Fruit fly (Drosophila melanogaster): ENCODE measurements around the gene CG17261.

The CG17261 gene

dm6 chr2L:3003399-3003798, 39.0 kb upstream of the CG17261 start (continued):
- TF ChIP-seq CG15601 (tag; optimal IDR thresholded peaks at IDR 0.05) = peak; percentile 64
- TF ChIP-seq vnd (GFP tag; IDR thresholded peaks at IDR 0.05; ENCODE audit: partially characterized antibody) = no peak
- TF ChIP-seq sna (GFP tag; IDR thresholded peaks at IDR 0.05; ENCODE audit: partially characterized antibody) = no peak
- TF ChIP-seq p53 (GFP tag; optimal IDR thresholded peaks at IDR 0.05) = no peak
- no peak for TF ChIP-seq Nf-YC (tag; optimal IDR thresholded peaks at IDR 0.05)
- TF ChIP-seq ftz-f1 (GFP tag; optimal IDR thresholded peaks at IDR 0.05) = no peak
- TF ChIP-seq CG4707 (GFP tag; optimal IDR thresholded peaks at IDR 0.05) = peak; percentile 70
- no peak for TF ChIP-seq fd102C (GFP tag; optimal IDR thresholded peaks at IDR 0.05)
- TF ChIP-seq sc (optimal IDR thresholded peaks at IDR 0.05) = no peak
- peak; percentile 8 for TF ChIP-seq sc (GFP tag; optimal IDR thresholded peaks at IDR 0.05)
- TF ChIP-seq CG33213 (GFP tag; optimal IDR thresholded peaks at IDR 0.05) = no peak
- TF ChIP-seq CG3847 (GFP tag; IDR thresholded peaks at IDR 0.05) = no peak
- no peak for TF ChIP-seq CG8290 (GFP tag; optimal IDR thresholded peaks at IDR 0.05)
- peak in 1 of 2 experiments; percentile 61 for TF ChIP-seq CG8290 (tag; optimal IDR thresholded peaks at IDR 0.05)
- no peak for TF ChIP-seq B-H2 (GFP tag; optimal IDR thresholded peaks at IDR 0.05)
- TF ChIP-seq Med (GFP tag) = peak; percentile 80
- TF ChIP-seq Mad (GFP tag; optimal IDR thresholded peaks at IDR 0.05) = no peak
- TF ChIP-seq CG17568 (GFP tag; optimal IDR thresholded peaks at IDR 0.05) = peak; percentile 40
- TF ChIP-seq CG17361 (GFP tag; IDR thresholded peaks at IDR 0.05) = peak; percentile 67; the same call in 2 of the 3 replicates
- no peak for TF ChIP-seq CG17912 (GFP tag; optimal IDR thresholded peaks at IDR 0.05)
- no peak for TF ChIP-seq knrl (GFP tag; IDR thresholded peaks at IDR 0.05; ENCODE audit: partially characterized antibody)
- TF ChIP-seq tup (GFP tag; optimal IDR thresholded peaks at IDR 0.05) = no peak
- peak; percentile 68 for TF ChIP-seq Ptx1 (GFP tag; IDR thresholded peaks at IDR 0.05)
- peak; percentile 71 for TF ChIP-seq CG8388 (GFP tag; optimal IDR thresholded peaks at IDR 0.05)
- TF ChIP-seq CG7271 (tag; optimal IDR thresholded peaks at IDR 0.05) = no peak
- TF ChIP-seq Dref (GFP tag; IDR thresholded peaks at IDR 0.05) = no peak
- TF ChIP-seq BtbVII (GFP tag; optimal IDR thresholded peaks at IDR 0.05) = peak; percentile 24
- no peak for TF ChIP-seq CG13287 (GFP tag; IDR thresholded peaks at IDR 0.05; ENCODE audit: partially characterized antibody)
- no peak; the same call in 2 of the 3 replicates for TF ChIP-seq tgo (GFP tag; IDR thresholded peaks at IDR 0.05)
- TF ChIP-seq CG7556 (GFP tag; optimal IDR thresholded peaks at IDR 0.05) = peak; percentile 41
- peak; percentile 51 for TF ChIP-seq kah (GFP tag; optimal IDR thresholded peaks at IDR 0.05)
- peak; percentile 16 for TF ChIP-seq Lhr (GFP tag; optimal IDR thresholded peaks at IDR 0.05)
- TF ChIP-seq nau (GFP tag; optimal IDR thresholded peaks at IDR 0.05) = peak; percentile 54
- peak; percentile 25; the same call in 1 of the 2 replicates for TF ChIP-seq onecut (GFP tag; IDR thresholded peaks at IDR 0.05)
- TF ChIP-seq CG10979 (tag; optimal IDR thresholded peaks at IDR 0.05) = peak; percentile 60
- no peak for TF ChIP-seq jigr1 (GFP tag; IDR thresholded peaks at IDR 0.05)
- TF ChIP-seq kni (GFP tag; optimal IDR thresholded peaks at IDR 0.05) = no peak
- TF ChIP-seq Bteb2 (GFP tag; optimal IDR thresholded peaks at IDR 0.05) = no peak
- peak; percentile 55 for TF ChIP-seq HHEX (GFP tag; optimal IDR thresholded peaks at IDR 0.05)
- no peak for TF ChIP-seq Sry-β (GFP tag; optimal IDR thresholded peaks at IDR 0.05)
- peak; percentile 63; the same call in 2 of the 3 replicates for TF ChIP-seq dysf (GFP tag; IDR thresholded peaks at IDR 0.05)
- peak; percentile 46; the same call in 1 of the 3 replicates for TF ChIP-seq ken (GFP tag; IDR thresholded peaks at IDR 0.05)
- no peak for TF ChIP-seq CG4328 (GFP tag; optimal IDR thresholded peaks at IDR 0.05)
- no peak for TF ChIP-seq Dip2 (GFP tag; IDR thresholded peaks at IDR 0.05)
- no peak for TF ChIP-seq CG2120 (GFP tag; optimal IDR thresholded peaks at IDR 0.05)
- no peak for TF ChIP-seq CG2129 (GFP tag; IDR thresholded peaks at IDR 0.05; ENCODE audit: partially characterized antibody)
- TF ChIP-seq slp2 (GFP tag; optimal IDR thresholded peaks at IDR 0.05) = no peak
- no peak for TF ChIP-seq CG9609 (GFP tag; optimal IDR thresholded peaks at IDR 0.05)
- peak; percentile 76 for TF ChIP-seq gem (tag; optimal IDR thresholded peaks at IDR 0.05)
- no peak for TF ChIP-seq Lim3 (GFP tag; IDR thresholded peaks at IDR 0.05)
- peak; percentile 38; the same call in 1 of the 2 replicates for TF ChIP-seq CG6689 (GFP tag; IDR thresholded peaks at IDR 0.05)
